Fruit fly (Drosophila melanogaster): ENCODE data around the gene CG9570.
"Not testable (repeated sequence)": the region's sequence is repeated elsewhere in the genome, so short reads cannot be mapped to it uniquely, and the experiment has no call there.

The CG9570 gene

DNA sequence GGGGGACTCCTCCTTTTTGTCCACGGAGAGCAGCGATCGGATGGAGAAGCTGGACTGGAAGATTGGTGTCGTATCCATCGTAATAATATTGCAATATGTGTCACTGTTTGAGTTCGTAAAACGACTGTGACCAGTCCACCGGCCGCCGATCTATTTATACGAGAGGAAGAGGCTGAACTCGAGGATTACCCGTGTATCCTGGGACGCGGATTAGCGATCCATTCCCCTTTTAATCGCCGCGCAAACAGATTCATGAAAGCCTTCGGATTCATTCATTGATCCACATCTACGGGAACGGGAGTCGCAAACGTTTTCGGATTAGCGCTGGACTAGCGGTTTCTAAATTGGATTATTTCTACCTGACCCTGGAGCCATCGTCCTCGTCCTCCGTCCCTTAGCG is 41.2 kb downstream of the CG9570 start, which contains the start of gene fd19B:
TSS of gene fd19B (minus strand) at position 101 of the 400 bp plus-strand sequence.
- TF ChIP-seq ss (GFP tag; optimal IDR thresholded peaks at IDR 0.05) (no peak), CG16779 (tag; optimal IDR thresholded peaks at IDR 0.05) (no peak), achi (GFP tag; optimal IDR thresholded peaks at IDR 0.05) (no peak), dsx (GFP tag; optimal IDR thresholded peaks at IDR 0.05; ENCODE audit: poor library complexity, severe bottlenecking) (no peak), svp (GFP tag) (no peak), Met (GFP tag; optimal IDR thresholded peaks at IDR 0.05) (no peak), fd85E (GFP tag; optimal IDR thresholded peaks at IDR 0.05) (no peak), CG8632 (GFP tag; optimal IDR thresholded peaks at IDR 0.05) (no peak), Blimp-1 (GFP tag; optimal IDR thresholded peaks at IDR 0.05) (no peak), salr (GFP tag; optimal IDR thresholded peaks at IDR 0.05) (no peak), OdsH (GFP tag; optimal IDR thresholded peaks at IDR 0.05) (no peak), CG11902 (GFP tag; optimal IDR thresholded peaks at IDR 0.05) (no peak), Sox15 (GFP tag; optimal IDR thresholded peaks at IDR 0.05) (no peak), acj6 (GFP tag; optimal IDR thresholded peaks at IDR 0.05) (no peak), CG6808 (GFP tag; optimal IDR thresholded peaks at IDR 0.05) (no peak), cyc (GFP tag; optimal IDR thresholded peaks at IDR 0.05) (no peak), Eip75B (GFP tag; optimal IDR thresholded peaks at IDR 0.05) (no peak)

DNA sequence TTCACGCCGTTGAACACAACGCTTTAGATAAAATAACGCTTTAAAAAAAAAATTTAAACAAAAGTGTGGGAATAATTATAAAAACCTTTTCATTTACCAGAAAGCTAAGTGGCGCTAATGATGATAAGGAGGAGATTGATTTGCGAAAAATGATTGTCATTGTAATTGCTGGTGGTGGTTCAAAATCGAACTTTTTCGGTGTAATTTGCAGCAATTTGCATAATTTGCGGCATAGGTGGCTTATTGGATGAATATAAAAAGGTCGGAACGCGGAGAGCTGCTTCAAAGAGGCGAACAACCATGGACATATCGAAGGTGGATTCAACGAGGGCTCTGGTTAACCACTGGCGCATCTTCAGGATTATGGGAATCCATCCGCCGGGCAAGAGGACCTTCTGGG is 43.0 kb downstream of the CG9570 start, which contains the start of gene Or19b:
TSS of gene Or19b (plus strand) at position 301 of the 400 bp plus-strand sequence.
- not testable (repeated sequence) for TF ChIP-seq CG6792 (GFP tag; optimal IDR thresholded peaks at IDR 0.05); Ets96B (tag; optimal IDR thresholded peaks at IDR 0.05); Hr4 (GFP tag; optimal IDR thresholded peaks at IDR 0.05)

DNA sequence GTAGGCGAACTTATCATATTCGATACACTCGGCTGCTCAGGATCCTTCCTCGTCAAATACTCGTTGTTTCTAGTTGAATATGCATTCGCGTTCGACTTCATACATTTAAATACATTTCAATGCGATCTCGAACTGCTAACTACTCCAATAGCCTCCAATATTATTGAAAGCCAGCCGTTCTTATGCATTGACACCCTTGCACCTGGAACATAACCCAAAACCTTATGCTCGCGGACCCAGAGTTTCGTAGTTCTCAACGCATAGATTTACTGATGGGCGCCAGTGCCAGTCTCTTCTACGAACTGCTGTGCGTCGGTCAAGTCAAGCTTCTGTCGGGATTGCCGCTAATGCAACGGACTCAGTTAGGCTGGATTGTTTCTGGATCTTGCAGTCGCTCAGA is 45.3 kb downstream of the CG9570 start, which contains the start of gene CG42581:
TSS of gene CG42581 (minus strand) at position 101 of the 400 bp plus-strand sequence.
- TF ChIP-seq CG7368 (GFP tag; optimal IDR thresholded peaks at IDR 0.05); Sox102F (GFP tag; optimal IDR thresholded peaks at IDR 0.05); Eip78C (GFP tag): not testable (repeated sequence)
